Worm (Caenorhabditis elegans) whole organism, L4 larva: ENCODE data around the gene picd-1.

Source experiments
- D1046.2 ChIP-seq: fragments of 200-800 bp; sonication (Bioruptor generic); IDR thresholded peaks from 2 replicates; pipeline ENCODE4 v1.3.6; 2022; ENCODE audit warnings: missing genetic modification characterization, missing compliant biosample characterization
- F26F4.8 ChIP-seq: fragments of 200-800 bp; sonication (Bioruptor generic); conservative IDR thresholded peaks from 2 replicates; pipeline ENCODE4 v1.3.6; 2022; ENCODE audit warnings: missing genetic modification characterization, missing compliant biosample characterization
- T26A8.4 ChIP-seq: fragments of 200-800 bp; sonication (Bioruptor generic); IDR thresholded peaks from 2 replicates; pipeline ENCODE4 v1.3.6; 2022; ENCODE audit warnings: missing genetic modification characterization, missing compliant biosample characterization
- Y105C5A.15 ChIP-seq: fragments of 200-800 bp; sonication (Bioruptor generic); IDR thresholded peaks from 2 replicates; pipeline ENCODE4 v1.3.6; 2022; ENCODE audit warnings: missing genetic modification characterization, missing compliant biosample characterization
- Y48G9A.11 ChIP-seq: fragments of 200-800 bp; sonication (Bioruptor generic); IDR thresholded peaks from 2 replicates; pipeline ENCODE4 v1.3.6; 2022; ENCODE audit warnings: missing genetic modification reagents, missing genetic modification characterization, missing compliant biosample characterization
- ZK337.2 ChIP-seq: fragments of 200-800 bp; sonication (Bioruptor generic); IDR thresholded peaks from 2 replicates; pipeline ENCODE4 v1.3.6; 2022; ENCODE audit warnings: missing genetic modification reagents, missing genetic modification characterization, missing compliant biosample characterization
- aha-1 ChIP-seq: fragments of 150-350 bp; peaks from one replicate; lab custom pipeline; 2014; ENCODE audit warnings: missing biosample characterization, missing genetic modification characterization
- daf-12 ChIP-seq: fragments of 150-350 bp; optimal IDR thresholded peaks from 2 replicates; lab custom pipeline; 2014; ENCODE audit warnings: missing biosample characterization, missing genetic modification reagents, missing genetic modification characterization
- daf-8 ChIP-seq: fragments of 200-800 bp; sonication (Bioruptor generic); IDR thresholded peaks from 2 replicates; pipeline ENCODE4 v1.3.6; 2022; ENCODE audit warnings: missing genetic modification characterization, missing compliant biosample characterization
- egl-43 ChIP-seq: fragments of 200-800 bp; sonication (Bioruptor generic); IDR thresholded peaks from 2 replicates; pipeline ENCODE4 v1.3.6; 2022; ENCODE audit warnings: missing genetic modification reagents, missing genetic modification characterization, missing compliant biosample characterization
- fkh-10 ChIP-seq: fragments of 150-350 bp; optimal IDR thresholded peaks from 2 replicates; lab custom pipeline; 2014; ENCODE audit warnings: missing biosample characterization, missing genetic modification reagents, missing genetic modification characterization
- gei-8 ChIP-seq: fragments of 200-800 bp; sonication (Bioruptor generic); optimal IDR thresholded peaks from 2 replicates; lab custom pipeline; 2018; ENCODE audit warnings: mild to moderate bottlenecking, missing genetic modification characterization, missing compliant biosample characterization
- hif-1 ChIP-seq, 2 experiments: sonication (generic microtip); optimal IDR thresholded peaks; 2 replicates each; lab custom pipeline; 2016 to 2017; ENCODE audit warnings: missing compliant biosample characterization in 2 of 2, missing genetic modification characterization in 2 of 2, missing genetic modification reagents in 2 of 2, missing genotype in 2 of 2, mild to moderate bottlenecking in 1 of 2
- hlh-30 ChIP-seq: sonication (generic microtip); optimal IDR thresholded peaks from 2 replicates; lab custom pipeline; 2017; ENCODE audit warnings: antibody characterized with exemption, mild to moderate bottlenecking, missing genetic modification characterization, missing compliant biosample characterization; ENCODE audit not compliant: insufficient read depth
- lim-7 ChIP-seq: fragments of 200-800 bp; sonication (Bioruptor generic); IDR thresholded peaks from 2 replicates; pipeline ENCODE4 v1.3.6; 2022; ENCODE audit warnings: missing genetic modification characterization, missing compliant biosample characterization
- lin-15B ChIP-seq: fragments of 150-350 bp; sonication (generic microtip); optimal IDR thresholded peaks from 3 replicates; lab custom pipeline; 2014; ENCODE audit warnings: missing biosample characterization, missing genetic modification characterization
- madf-5 ChIP-seq, 2 experiments: fragments of 200-800 bp; sonication (Bioruptor generic); IDR thresholded peaks; 2 replicates each; pipeline ENCODE4 v1.3.6; 2022; ENCODE audit warnings: missing compliant biosample characterization in 2 of 2, missing genetic modification characterization in 2 of 2
- mdt-29 ChIP-seq: fragments of 200-800 bp; sonication (Bioruptor generic); IDR thresholded peaks from 2 replicates; pipeline ENCODE4 v1.3.6; 2022; ENCODE audit warnings: missing genetic modification reagents, missing genetic modification characterization, missing compliant biosample characterization
- mxl-3 ChIP-seq: fragments of 200-800 bp; sonication (Bioruptor generic); optimal IDR thresholded peaks from 2 replicates; lab custom pipeline; 2018; ENCODE audit warnings: mild to moderate bottlenecking, missing genetic modification characterization, missing compliant biosample characterization
- nhr-111 ChIP-seq: fragments of 200-800 bp; sonication (Bioruptor generic); optimal IDR thresholded peaks from 2 replicates; lab custom pipeline; 2018; ENCODE audit warnings: mild to moderate bottlenecking, missing genetic modification characterization, missing compliant biosample characterization
- nhr-41 ChIP-seq: fragments of 200-800 bp; sonication (Bioruptor generic); IDR thresholded peaks from 2 replicates; pipeline ENCODE4 v1.3.6; 2022; ENCODE audit warnings: missing genetic modification reagents, missing genetic modification characterization, missing compliant biosample characterization
- saeg-2 ChIP-seq: fragments of 200-800 bp; sonication (Bioruptor generic); IDR thresholded peaks from 2 replicates; pipeline ENCODE4 v1.3.6; 2022; ENCODE audit warnings: missing genetic modification reagents, missing genetic modification characterization, missing compliant biosample characterization
- set-16 ChIP-seq: fragments of 200-800 bp; sonication (Bioruptor generic); IDR thresholded peaks from 2 replicates; pipeline ENCODE4 v1.3.6; 2022; ENCODE audit warnings: missing genetic modification reagents, missing genetic modification characterization, missing compliant biosample characterization
- unc-130 ChIP-seq: sonication (generic microtip); optimal IDR thresholded peaks from 2 replicates; lab custom pipeline; 2016; ENCODE audit warnings: missing genetic modification reagents, missing genetic modification characterization, missing compliant biosample characterization
- unc-62 ChIP-seq, 3 experiments: fragments of 150-350 bp in 1 of 3; sonication (generic microtip); optimal IDR thresholded peaks in 2 of 3; peaks in 1 of 3; 1 replicate in 1 of 3; 2 replicates in 2 of 3; lab custom pipeline; 2014 to 2017; ENCODE audit warnings: missing biosample characterization in 3 of 3, missing genetic modification characterization in 3 of 3, missing genetic modification reagents in 3 of 3, missing genotype in 1 of 3
- zfp-2 ChIP-seq: sonication (generic microtip); optimal IDR thresholded peaks from 2 replicates; lab custom pipeline; 2016; ENCODE audit warnings: mild to moderate bottlenecking, missing genetic modification characterization, missing compliant biosample characterization
- zip-2 ChIP-seq: fragments of 150-350 bp; optimal IDR thresholded peaks from 2 replicates; lab custom pipeline; 2014; ENCODE audit warnings: missing biosample characterization, missing genetic modification characterization
- ztf-11 ChIP-seq: fragments of 150-350 bp; optimal IDR thresholded peaks from 2 replicates; lab custom pipeline; 2014; ENCODE audit warnings: missing biosample characterization, missing genetic modification characterization

Gene picd-1

DNA sequence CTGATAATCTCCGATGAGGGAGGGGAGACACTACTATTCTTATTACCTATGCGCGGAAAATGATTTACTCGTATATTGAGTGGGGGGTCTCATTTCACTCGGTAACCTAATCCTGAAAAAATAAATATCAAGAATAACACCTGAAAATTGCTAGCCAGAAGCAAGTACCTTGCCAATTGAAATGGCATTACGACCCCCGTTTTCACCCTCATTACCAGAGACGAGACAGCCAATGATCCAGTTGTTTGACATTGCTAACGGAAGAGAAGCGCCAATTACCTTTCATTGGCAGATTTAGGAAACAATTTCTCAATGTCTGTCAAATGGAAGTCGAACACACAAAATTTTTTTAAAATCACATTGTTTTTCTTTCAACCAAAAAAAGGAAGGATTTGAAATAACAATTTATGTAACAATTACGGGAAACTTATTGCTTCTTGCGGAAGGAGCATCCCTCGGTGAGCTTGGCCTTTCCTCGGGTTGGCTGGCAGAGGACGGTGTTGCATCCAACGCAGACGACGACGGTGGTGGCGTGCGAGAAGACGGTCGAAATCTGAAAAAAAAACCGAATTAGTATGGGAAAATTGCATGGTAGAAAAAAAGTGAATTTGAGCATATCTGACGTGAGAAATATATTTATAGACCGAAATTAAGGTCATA, 1.5 kb upstream of the picd-1 start (continued):
- no peak for TF ChIP-seq lin-15B (tag; lab: Kevin White, UChicago)
- TF ChIP-seq mdt-29 (GFP tag; lab: Robert Waterston, UW): no peak
- no peak for TF ChIP-seq F26F4.8
- no peak for TF ChIP-seq daf-12 (tag; lab: Kevin White, UChicago)
- TF ChIP-seq nhr-111 (GFP tag; lab: Kevin White, UChicago): peak; percentile 49
- 0 out of 2 replicates have a peak, but pooled peaks have one; percentile 62 for TF ChIP-seq egl-43
- no peak for TF ChIP-seq unc-130 (GFP tag; lab: Kevin White, UChicago)
- TF ChIP-seq gei-8 (GFP tag; lab: Kevin White, UChicago): no peak
- TF ChIP-seq, all 104 proteins: peak for 17

DNA sequence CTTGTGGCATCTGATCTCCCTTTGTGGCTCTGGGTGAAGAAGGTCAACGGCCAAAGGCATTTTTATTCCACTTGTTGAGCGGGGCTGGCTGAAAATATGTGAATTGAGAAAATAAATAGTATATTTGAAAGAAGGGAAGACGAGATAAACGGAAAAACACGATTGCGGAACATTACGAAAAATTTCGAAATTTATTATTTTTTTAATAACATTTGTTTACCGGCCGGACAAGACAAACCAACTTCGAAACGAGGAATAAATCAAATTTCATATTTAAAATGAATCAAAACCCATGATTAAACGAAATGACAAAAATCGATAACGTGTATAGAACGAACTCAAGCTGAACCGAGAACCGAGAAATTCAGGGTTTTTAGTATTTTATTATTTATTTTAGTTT, 648 bp upstream of the picd-1 start, which contains the start of gene rps-27:
Gene rps-27, minus strand, starts transcription at position 101 of the 400 bp plus-strand sequence.
- TF ChIP-seq ztf-11 (tag; lab: Kevin White, UChicago) (no peak), T26A8.4 (GFP tag; lab: Robert Waterston, UW) (no peak), zip-2 (tag; lab: Kevin White, UChicago) (peak; percentile 83), mxl-3 (no peak), madf-5 (GFP tag; IDR thresholded peaks at IDR 0.05; lab: Robert Waterston, UW) (no peak)

ce11 chrV:116243-116642, 11.6 kb downstream of the picd-1 start:
- peak; percentile 65 for TF ChIP-seq aha-1 (tag; lab: Kevin White, UChicago)
- no peak for TF ChIP-seq ZK337.2 (GFP tag; lab: Robert Waterston, UW)
- no peak for TF ChIP-seq Y105C5A.15 (GFP tag; lab: Robert Waterston, UW)
- peak in 1 of 2 experiments; percentile 45 for TF ChIP-seq unc-62 (GFP tag; optimal IDR thresholded peaks at IDR 0.05 in 1 of 2; lab: Kevin White, UChicago)
- TF ChIP-seq unc-62 (tag; optimal IDR thresholded peaks at IDR 0.05; lab: Kevin White, UChicago): no peak
- TF ChIP-seq set-16 (GFP tag; lab: Robert Waterston, UW): peak; percentile 86
- 0 out of 2 replicates have a peak, but pooled peaks have one; percentile 30 for TF ChIP-seq lim-7 (GFP tag; lab: Robert Waterston, UW)

DNA sequence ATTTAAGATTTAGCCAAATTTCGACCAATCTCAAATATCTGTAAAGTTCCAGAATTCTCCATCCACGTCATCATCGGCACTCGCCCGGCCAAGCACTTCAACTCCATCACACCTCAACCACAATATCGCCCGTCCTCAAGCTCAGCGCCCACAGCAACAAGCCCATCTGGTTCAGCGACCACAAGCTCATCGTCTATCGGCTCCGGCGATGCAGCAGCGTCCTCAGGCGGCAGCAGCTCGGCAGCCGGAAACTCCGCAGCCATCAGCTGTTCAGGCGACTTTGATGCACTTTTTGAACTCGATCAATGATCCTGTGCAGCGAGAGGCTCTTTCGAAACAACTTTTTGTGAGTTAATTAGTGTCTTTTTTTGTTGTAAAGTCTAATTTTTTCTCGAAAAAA, 12.7 kb downstream of the picd-1 start:
- TF ChIP-seq nhr-111 (GFP tag; lab: Kevin White, UChicago): peak; percentile 20
- TF ChIP-seq daf-8 (GFP tag; lab: Robert Waterston, UW): no peak
- TF ChIP-seq T26A8.4 (GFP tag; lab: Robert Waterston, UW): peak; percentile 58
- peak; percentile 64 for TF ChIP-seq gei-8 (GFP tag; lab: Kevin White, UChicago)
- TF ChIP-seq Y48G9A.11 (GFP tag; lab: Robert Waterston, UW): peak; percentile 39; the same call in 1 of the 2 replicates
- 0 out of 2 replicates have a peak, but pooled peaks have one; percentile 46 for TF ChIP-seq D1046.2 (GFP tag; lab: Robert Waterston, UW)
- peak; percentile 74 for TF ChIP-seq egl-43
- peak; percentile 94 for TF ChIP-seq set-16 (GFP tag; lab: Robert Waterston, UW)
- 0 out of 2 replicates have a peak, but pooled peaks have one; percentile 15 for TF ChIP-seq nhr-41
- no peak for TF ChIP-seq fkh-10 (GFP tag; lab: Kevin White, UChicago)
- TF ChIP-seq saeg-2 (GFP tag; lab: Robert Waterston, UW): 0 out of 2 replicates have a peak, but pooled peaks have one; percentile 37
- TF ChIP-seq unc-130 (GFP tag; lab: Kevin White, UChicago): no peak
- TF ChIP-seq hif-1 (tag; optimal IDR thresholded peaks at IDR 0.05; lab: Kevin White, UChicago): no peak
- TF ChIP-seq, all 104 proteins: peak for 9

ce11 chrV:122249-122648, 17.6 kb downstream of the picd-1 start:
- TF ChIP-seq hlh-30 (tag; lab: Kevin White, UChicago) (no peak), set-16 (GFP tag; lab: Robert Waterston, UW) (peak; percentile 81), egl-43 (0 out of 2 replicates have a peak, but pooled peaks have one; percentile 7), zfp-2 (tag; lab: Kevin White, UChicago) (no peak), mxl-3 (no peak)
- TF ChIP-seq, all 104 proteins: peak for 2
